Worm (Caenorhabditis elegans) whole organism, L1 larva: ENCODE measurements around the gene F35C11.3.

Experiments used
- ama-1 ChIP-seq: fragments of 150-350 bp; optimal IDR thresholded peaks from 2 replicates; lab custom pipeline; 2014
- mep-1 ChIP-seq: fragments of 150-350 bp; optimal IDR thresholded peaks from 2 replicates; lab custom pipeline; 2014; ENCODE audit warnings: missing biosample characterization, missing genetic modification characterization
- nhr-237 ChIP-seq: fragments of 150-350 bp; optimal IDR thresholded peaks from 2 replicates; lab custom pipeline; 2014; ENCODE audit warnings: missing biosample characterization, missing genetic modification characterization
- ztf-4 ChIP-seq: fragments of 150-350 bp; optimal IDR thresholded peaks from 2 replicates; lab custom pipeline; 2014; ENCODE audit warnings: missing biosample characterization, missing genetic modification characterization

DNA sequence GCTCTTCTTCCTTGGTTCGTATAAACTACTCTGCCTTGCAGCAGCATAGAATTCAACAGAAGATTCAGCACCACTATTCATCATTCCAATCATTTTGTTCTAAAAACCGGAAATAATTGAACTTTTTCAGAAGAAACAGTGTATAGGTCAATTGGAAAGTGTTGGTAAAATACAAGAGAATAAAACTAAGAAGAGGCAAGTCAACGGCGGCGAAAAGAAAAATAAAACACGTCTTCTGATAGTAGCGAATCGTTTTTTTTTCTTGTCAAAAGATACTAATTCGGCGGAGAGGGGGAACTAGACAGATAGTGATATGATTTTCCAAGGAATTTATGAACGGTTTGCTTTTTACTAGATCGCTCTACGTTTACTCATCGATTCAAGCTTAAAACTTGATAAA, 12.5 kb downstream of the F35C11.3 start, which contains the start of gene F35C11.6:
- TF ChIP-seq nhr-237 (tag; lab: Kevin White, UChicago) (no peak), mep-1 (tag; lab: Kevin White, UChicago) (no peak), ama-1 (lab: Kevin White, UChicago) (no peak), ztf-4 (tag; lab: Kevin White, UChicago) (no peak)
